Worm (Caenorhabditis elegans) whole organism, L4/young adult: ENCODE measurements around the gene pigg-1.

Source experiments
- W03F9.2 ChIP-seq: fragments of 150-350 bp; optimal IDR thresholded peaks from 2 replicates; lab custom pipeline; 2014; ENCODE audit warnings: missing biosample characterization, missing genetic modification characterization
- dao-5 ChIP-seq: sonication (generic microtip); optimal IDR thresholded peaks from 2 replicates; lab custom pipeline; 2016; ENCODE audit warnings: missing genotype, missing genetic modification characterization, moderate library complexity, missing compliant biosample characterization
- him-1 ChIP-seq: sonication (generic microtip); optimal IDR thresholded peaks from 2 replicates; lab custom pipeline; 2016; ENCODE audit warnings: missing genotype, missing genetic modification reagents, missing genetic modification characterization, missing compliant biosample characterization

- no peak for TF ChIP-seq him-1 (tag; lab: Kevin White, UChicago)
- no peak for TF ChIP-seq W03F9.2 (tag; lab: Kevin White, UChicago)
- TF ChIP-seq dao-5 (tag; lab: Kevin White, UChicago) = no peak
These were observed 38.1 kb downstream of the pigg-1 start, which contains the start of gene F54C9.14 for ce11 chrII:8562002-8562401.
